Fruit fly (Drosophila melanogaster): ENCODE results near the gene CG9044.

The CG9044 gene

dm6 chr2L:5972005-5972404 is 22.8 kb downstream of the CG9044 start (continued):
- TF ChIP-seq Dfd (GFP tag; optimal IDR thresholded peaks at IDR 0.05) (no peak), sage (GFP tag; optimal IDR thresholded peaks at IDR 0.05) (no peak), h (GFP tag; optimal IDR thresholded peaks at IDR 0.05) (peak; percentile 80), dsf (GFP tag; optimal IDR thresholded peaks at IDR 0.05; ENCODE audit: borderline replicate concordance) (peak; percentile 31), brk (GFP tag; optimal IDR thresholded peaks at IDR 0.05) (no peak)

dm6 chr2L:5972588-5973236 is 23.5 kb downstream of the CG9044 start:
- TF ChIP-seq dmrt93B (GFP tag; optimal IDR thresholded peaks at IDR 0.05) (no peak), Dfd (GFP tag; optimal IDR thresholded peaks at IDR 0.05) (no peak), tai (GFP tag; optimal IDR thresholded peaks at IDR 0.05) (no peak), OdsH (GFP tag; optimal IDR thresholded peaks at IDR 0.05) (no peak), sv (GFP tag; optimal IDR thresholded peaks at IDR 0.05) (no peak), psq (GFP tag; optimal IDR thresholded peaks at IDR 0.05) (no peak), usp (GFP tag; optimal IDR thresholded peaks at IDR 0.05) (no peak), lola (GFP tag; optimal IDR thresholded peaks at IDR 0.05) (no peak), dsf (GFP tag; optimal IDR thresholded peaks at IDR 0.05; ENCODE audit: borderline replicate concordance) (no peak), Hr83 (GFP tag; optimal IDR thresholded peaks at IDR 0.05; ENCODE audit: poor library complexity, severe bottlenecking) (no peak), CG32264 (GFP tag; optimal IDR thresholded peaks at IDR 0.05) (no peak), GATAd (GFP tag; optimal IDR thresholded peaks at IDR 0.05) (no peak)

DNA sequence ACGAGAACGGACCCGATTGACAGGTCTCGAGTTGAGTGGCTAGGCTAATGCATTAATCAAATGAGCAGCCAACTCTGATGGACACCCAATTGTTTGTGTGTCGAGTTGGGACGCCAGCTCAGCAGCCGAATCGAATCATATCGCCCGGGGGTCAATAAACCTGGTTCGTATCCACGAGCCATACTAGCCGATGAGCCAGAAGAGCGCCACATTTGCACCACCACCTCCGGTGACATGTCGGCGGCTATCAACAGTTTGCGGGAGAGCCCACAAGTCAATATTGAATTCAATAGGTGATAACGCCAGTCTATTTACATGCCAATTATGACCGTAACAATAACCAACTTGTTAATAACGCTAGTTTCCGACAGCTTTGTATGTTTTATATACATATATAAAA is 24.9 kb downstream of the CG9044 start:
- peak; percentile 20 for TF ChIP-seq brk (GFP tag; optimal IDR thresholded peaks at IDR 0.05)
- no peak for TF ChIP-seq Rel (GFP tag; optimal IDR thresholded peaks at IDR 0.05)
- peak; percentile 80 for TF ChIP-seq Rel (tag; optimal IDR thresholded peaks at IDR 0.05)
- TF ChIP-seq CG32264 (GFP tag; optimal IDR thresholded peaks at IDR 0.05) = no peak
- no peak for TF ChIP-seq rgr (GFP tag; optimal IDR thresholded peaks at IDR 0.05)
- no peak for TF ChIP-seq foxo (GFP tag; optimal IDR thresholded peaks at IDR 0.05)
- no peak for TF ChIP-seq h (GFP tag; optimal IDR thresholded peaks at IDR 0.05)
- no peak for TF ChIP-seq dl (GFP tag; optimal IDR thresholded peaks at IDR 0.05; ENCODE audit: insufficient read depth in 1 of 2, partially characterized antibody in 2 of 2)
- no peak for TF ChIP-seq Hr78 (GFP tag; optimal IDR thresholded peaks at IDR 0.05)
- TF ChIP-seq Sp1 (GFP tag; optimal IDR thresholded peaks at IDR 0.05) = no peak
- TF ChIP-seq ey (GFP tag; optimal IDR thresholded peaks at IDR 0.05) = no peak
- no peak for TF ChIP-seq CrebA (GFP tag; optimal IDR thresholded peaks at IDR 0.05; ENCODE audit: borderline replicate concordance)
- no peak for TF ChIP-seq tai (GFP tag; optimal IDR thresholded peaks at IDR 0.05)
- no peak for TF ChIP-seq GATAd (GFP tag; optimal IDR thresholded peaks at IDR 0.05)
- TF ChIP-seq OdsH (GFP tag; optimal IDR thresholded peaks at IDR 0.05) = peak; percentile 23
- TF ChIP-seq fru (GFP tag; optimal IDR thresholded peaks at IDR 0.05) = no peak
- no peak for TF ChIP-seq Abd-B (GFP tag; optimal IDR thresholded peaks at IDR 0.05)
- no peak for TF ChIP-seq br (GFP tag; optimal IDR thresholded peaks at IDR 0.05)
- no peak for TF ChIP-seq lola (GFP tag; optimal IDR thresholded peaks at IDR 0.05)
- TF ChIP-seq jim (GFP tag; optimal IDR thresholded peaks at IDR 0.05) = no peak
- TF ChIP-seq sage (GFP tag; optimal IDR thresholded peaks at IDR 0.05) = no peak
- no peak for TF ChIP-seq psq (GFP tag; optimal IDR thresholded peaks at IDR 0.05)
- TF ChIP-seq N (GFP tag; optimal IDR thresholded peaks at IDR 0.05) = no peak

dm6 chr2L:5975025-5975539 is 25.8 kb downstream of the CG9044 start:
- no peak for TF ChIP-seq tai (GFP tag; optimal IDR thresholded peaks at IDR 0.05)
- TF ChIP-seq br (GFP tag; optimal IDR thresholded peaks at IDR 0.05) = peak; percentile 42
- TF ChIP-seq jim (GFP tag; optimal IDR thresholded peaks at IDR 0.05) = no peak
- TF ChIP-seq Abd-B (GFP tag; optimal IDR thresholded peaks at IDR 0.05) = no peak
- peak in 1 of 2 experiments; percentile 3 for TF ChIP-seq foxo (GFP tag; optimal IDR thresholded peaks at IDR 0.05)
- peak; percentile 52 for TF ChIP-seq h (GFP tag; optimal IDR thresholded peaks at IDR 0.05)
- TF ChIP-seq Hr78 (GFP tag; optimal IDR thresholded peaks at IDR 0.05) = no peak
- TF ChIP-seq Hnf4 (GFP tag; optimal IDR thresholded peaks at IDR 0.05) = peak; percentile 4
- peak; percentile 54 for TF ChIP-seq OdsH (GFP tag; optimal IDR thresholded peaks at IDR 0.05)
- TF ChIP-seq dl (GFP tag; optimal IDR thresholded peaks at IDR 0.05; ENCODE audit: insufficient read depth in 1 of 2, partially characterized antibody in 2 of 2) = no peak
- peak; percentile 20 for TF ChIP-seq rgr (GFP tag; optimal IDR thresholded peaks at IDR 0.05)
- no peak for TF ChIP-seq dmrt93B (GFP tag; optimal IDR thresholded peaks at IDR 0.05)
- no peak for TF ChIP-seq Myc (optimal IDR thresholded peaks at IDR 0.05)
- TF ChIP-seq Hr83 (GFP tag; optimal IDR thresholded peaks at IDR 0.05; ENCODE audit: poor library complexity, severe bottlenecking) = peak; percentile 76
- TF ChIP-seq fru (GFP tag; optimal IDR thresholded peaks at IDR 0.05) = no peak
- TF ChIP-seq ey (GFP tag; optimal IDR thresholded peaks at IDR 0.05) = no peak

All from whole organism, wandering third instar larva.